Worm (Caenorhabditis elegans): ENCODE measurements around the gene T12E12.6.

Gene T12E12.6

DNA sequence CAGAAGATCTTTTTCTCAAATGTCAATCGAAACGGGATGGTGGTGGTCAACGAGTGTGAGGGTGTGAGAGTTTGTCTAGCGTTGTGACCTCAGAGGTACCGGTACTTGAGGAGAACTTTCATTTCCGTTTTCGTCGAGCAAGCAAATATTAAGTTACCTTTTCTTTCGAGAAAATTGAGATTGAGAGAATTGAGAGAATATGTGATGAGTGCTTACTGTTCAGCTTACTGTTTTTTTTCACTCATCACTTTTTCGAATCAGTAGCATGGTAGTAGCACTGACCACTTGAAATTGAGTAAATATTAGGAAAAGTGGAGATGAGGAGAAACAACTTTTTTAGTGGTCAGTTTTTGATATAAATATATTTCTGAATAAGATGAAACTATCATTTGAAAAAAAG is at the start of gene T12E12.6:
Gene T12E12.6 (minus strand): TSS at position 101 of the 400 bp plus-strand sequence.
- TF ChIP-seq hmbx-1 (tag; optimal IDR thresholded peaks at IDR 0.05) = no peak
- no peak for TF ChIP-seq scrt-1 (GFP tag; IDR thresholded peaks at IDR 0.05)
- no peak for TF ChIP-seq tra-4 (tag; optimal IDR thresholded peaks at IDR 0.05)
- no peak for TF ChIP-seq sea-1 (GFP tag; conservative IDR thresholded peaks at IDR 0.05)
- TF ChIP-seq ets-7 (tag; optimal IDR thresholded peaks at IDR 0.05) = no peak
- no peak for TF ChIP-seq B0310.2 (tag; optimal IDR thresholded peaks at IDR 0.05)

ce11 chrIV:5623718-5624117 is 49.8 kb upstream of the T12E12.6 start, which contains the start of gene srsx-15:
TSS of gene srsx-15 (minus strand) at chrIV:5623818.
- TF ChIP-seq ceh-36 (tag; optimal IDR thresholded peaks at IDR 0.05) = no peak
- TF ChIP-seq tbx-37 (GFP tag; conservative IDR thresholded peaks at IDR 0.05) = no peak
- TF ChIP-seq tbx-11 (GFP tag; IDR thresholded peaks at IDR 0.05) = no peak
- no peak for TF ChIP-seq ceh-13 (GFP tag; optimal IDR thresholded peaks at IDR 0.05)
- no peak for TF ChIP-seq scrt-1 (GFP tag; IDR thresholded peaks at IDR 0.05)
- no peak for TF ChIP-seq sea-1 (GFP tag; conservative IDR thresholded peaks at IDR 0.05)
- TF ChIP-seq ets-7 (tag; optimal IDR thresholded peaks at IDR 0.05) = no peak
- TF ChIP-seq flt-1 (GFP tag; IDR thresholded peaks at IDR 0.05) = no peak
- TF ChIP-seq hmg-4 (GFP tag; optimal IDR thresholded peaks at IDR 0.05) = no peak
- no peak for TF ChIP-seq B0310.2 (tag; optimal IDR thresholded peaks at IDR 0.05)
- TF ChIP-seq F13C5.2 (tag; optimal IDR thresholded peaks at IDR 0.05) = no peak
- TF ChIP-seq hmbx-1 (tag; optimal IDR thresholded peaks at IDR 0.05) = no peak
- no peak for TF ChIP-seq pes-1 (GFP tag; IDR thresholded peaks at IDR 0.05)
- no peak for TF ChIP-seq hnd-1 (tag; optimal IDR thresholded peaks at IDR 0.05)
- TF ChIP-seq aly-1 (tag; optimal IDR thresholded peaks at IDR 0.05) = no peak
- no peak for TF ChIP-seq tra-4 (tag; optimal IDR thresholded peaks at IDR 0.05)
- TF ChIP-seq ama-1 (optimal IDR thresholded peaks at IDR 0.05) = no peak

- no peak for TF ChIP-seq B0310.2 (tag; optimal IDR thresholded peaks at IDR 0.05)
- TF ChIP-seq ceh-13 (GFP tag; optimal IDR thresholded peaks at IDR 0.05) = no peak
- TF ChIP-seq F13C5.2 (tag; optimal IDR thresholded peaks at IDR 0.05) = no peak
- no peak for TF ChIP-seq tbx-37 (GFP tag; conservative IDR thresholded peaks at IDR 0.05)
- no peak for TF ChIP-seq hmbx-1 (tag; optimal IDR thresholded peaks at IDR 0.05)
- TF ChIP-seq sea-1 (GFP tag; conservative IDR thresholded peaks at IDR 0.05) = no peak
- TF ChIP-seq ceh-36 (tag; optimal IDR thresholded peaks at IDR 0.05) = no peak
- no peak for TF ChIP-seq tra-4 (tag; optimal IDR thresholded peaks at IDR 0.05)
- TF ChIP-seq hnd-1 (tag; optimal IDR thresholded peaks at IDR 0.05) = no peak
- no peak for TF ChIP-seq ama-1 (optimal IDR thresholded peaks at IDR 0.05)
- no peak for TF ChIP-seq hmg-4 (GFP tag; optimal IDR thresholded peaks at IDR 0.05)
- TF ChIP-seq scrt-1 (GFP tag; IDR thresholded peaks at IDR 0.05) = no peak
- no peak for TF ChIP-seq pes-1 (GFP tag; IDR thresholded peaks at IDR 0.05)
These were observed 45.7 kb upstream of the T12E12.6 start, which contains the start of gene srsx-16 for ce11 chrIV:5619643-5620042. TSS of gene srsx-16 (minus strand) at chrIV:5619743.

DNA sequence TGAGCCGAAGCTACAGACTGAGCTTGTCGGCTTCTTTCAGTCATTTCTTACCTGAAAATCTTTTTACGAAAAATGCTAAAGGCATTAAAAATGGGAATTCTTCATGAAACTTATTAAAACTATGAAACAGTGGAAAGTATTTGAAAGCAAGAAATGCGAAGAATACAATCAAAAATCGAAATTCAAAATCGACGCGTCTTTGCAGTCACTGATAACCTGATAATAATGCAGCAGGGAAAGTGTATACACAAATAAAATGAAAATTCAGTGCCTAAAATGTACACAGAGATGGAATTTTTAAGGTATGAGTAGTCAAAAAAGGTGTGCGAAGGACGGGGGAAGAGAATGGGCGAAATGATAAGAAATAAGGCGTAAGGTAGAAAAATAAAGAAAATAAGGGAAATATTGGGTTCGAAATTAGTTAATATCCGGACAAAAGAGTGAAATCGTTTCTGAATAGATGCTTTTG is 40.7 kb upstream of the T12E12.6 start, which contains the start of gene C39H7.4:
Gene C39H7.4 (minus strand): TSS at position 51 of the 469 bp plus-strand sequence.
- TF ChIP-seq F13C5.2 (tag; optimal IDR thresholded peaks at IDR 0.05) = no peak
- TF ChIP-seq tbx-37 (GFP tag; conservative IDR thresholded peaks at IDR 0.05) = no peak
- no peak for TF ChIP-seq ets-7 (tag; optimal IDR thresholded peaks at IDR 0.05)
- no peak for TF ChIP-seq pes-1 (GFP tag; IDR thresholded peaks at IDR 0.05)
- TF ChIP-seq ceh-36 (tag; optimal IDR thresholded peaks at IDR 0.05) = no peak
- no peak for TF ChIP-seq ceh-13 (GFP tag; optimal IDR thresholded peaks at IDR 0.05)
- no peak for TF ChIP-seq hnd-1 (tag; optimal IDR thresholded peaks at IDR 0.05)
- no peak for TF ChIP-seq tra-4 (tag; optimal IDR thresholded peaks at IDR 0.05)
- no peak for TF ChIP-seq sea-1 (GFP tag; conservative IDR thresholded peaks at IDR 0.05)

DNA sequence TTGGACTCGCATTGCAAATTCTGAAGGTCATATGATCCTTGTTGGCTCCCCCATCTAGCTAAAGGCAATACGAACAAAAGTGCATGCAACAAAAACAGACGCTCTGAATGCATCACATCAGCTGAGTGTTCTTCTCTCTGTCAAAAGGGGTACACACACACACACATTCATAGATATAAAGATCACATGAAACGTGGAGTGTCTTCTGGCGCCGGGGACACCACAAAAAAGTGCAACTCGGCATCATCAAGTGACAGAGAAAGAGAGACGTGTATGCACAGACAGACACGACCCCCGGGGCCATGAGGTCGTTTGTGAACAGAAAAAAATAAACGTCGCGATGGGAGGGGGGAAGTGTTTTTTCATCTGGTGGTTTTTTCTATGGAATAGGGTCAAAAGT is 33.4 kb upstream of the T12E12.6 start:
- no peak for TF ChIP-seq B0310.2 (tag; optimal IDR thresholded peaks at IDR 0.05)
- TF ChIP-seq ceh-13 (GFP tag; optimal IDR thresholded peaks at IDR 0.05) = no peak
- TF ChIP-seq sea-1 (GFP tag; conservative IDR thresholded peaks at IDR 0.05) = no peak
- TF ChIP-seq tbx-37 (GFP tag; conservative IDR thresholded peaks at IDR 0.05) = no peak
- TF ChIP-seq F13C5.2 (tag; optimal IDR thresholded peaks at IDR 0.05) = no peak
- TF ChIP-seq tra-4 (tag; optimal IDR thresholded peaks at IDR 0.05) = no peak
- no peak for TF ChIP-seq hnd-1 (tag; optimal IDR thresholded peaks at IDR 0.05)

DNA sequence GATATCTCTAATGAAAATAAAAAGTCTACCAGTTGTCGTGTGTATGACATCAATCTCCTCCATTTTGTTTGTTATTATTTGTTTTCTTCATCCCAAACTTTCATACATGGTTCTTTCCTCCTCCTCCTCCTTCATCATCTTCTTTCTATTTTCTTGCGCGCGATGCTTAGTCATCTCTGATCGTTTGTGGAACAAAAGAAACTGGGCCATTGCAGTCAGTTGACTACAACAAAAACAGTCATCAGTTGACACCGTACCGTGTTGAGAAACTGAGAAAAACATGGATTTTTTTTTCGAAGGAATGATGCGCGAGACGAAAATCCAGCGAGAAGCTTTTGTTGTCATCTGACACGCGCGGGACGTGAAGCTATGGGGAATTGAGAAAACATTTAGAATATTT is 31.3 kb upstream of the T12E12.6 start:
- no peak for TF ChIP-seq tbx-37 (GFP tag; conservative IDR thresholded peaks at IDR 0.05)
- TF ChIP-seq pes-1 (GFP tag; IDR thresholded peaks at IDR 0.05) = no peak
- TF ChIP-seq ama-1 (optimal IDR thresholded peaks at IDR 0.05) = no peak
- no peak for TF ChIP-seq ceh-36 (tag; optimal IDR thresholded peaks at IDR 0.05)
- TF ChIP-seq B0310.2 (tag; optimal IDR thresholded peaks at IDR 0.05) = no peak
- TF ChIP-seq hnd-1 (tag; optimal IDR thresholded peaks at IDR 0.05) = no peak
- no peak for TF ChIP-seq ets-7 (tag; optimal IDR thresholded peaks at IDR 0.05)
- no peak for TF ChIP-seq ceh-13 (GFP tag; optimal IDR thresholded peaks at IDR 0.05)
- TF ChIP-seq hmg-4 (GFP tag; optimal IDR thresholded peaks at IDR 0.05) = no peak
- no peak for TF ChIP-seq F13C5.2 (tag; optimal IDR thresholded peaks at IDR 0.05)
- TF ChIP-seq hmbx-1 (tag; optimal IDR thresholded peaks at IDR 0.05) = no peak
- no peak for TF ChIP-seq aly-1 (tag; optimal IDR thresholded peaks at IDR 0.05)
- no peak for TF ChIP-seq sea-1 (GFP tag; conservative IDR thresholded peaks at IDR 0.05)
- no peak for TF ChIP-seq tbx-11 (GFP tag; IDR thresholded peaks at IDR 0.05)

DNA sequence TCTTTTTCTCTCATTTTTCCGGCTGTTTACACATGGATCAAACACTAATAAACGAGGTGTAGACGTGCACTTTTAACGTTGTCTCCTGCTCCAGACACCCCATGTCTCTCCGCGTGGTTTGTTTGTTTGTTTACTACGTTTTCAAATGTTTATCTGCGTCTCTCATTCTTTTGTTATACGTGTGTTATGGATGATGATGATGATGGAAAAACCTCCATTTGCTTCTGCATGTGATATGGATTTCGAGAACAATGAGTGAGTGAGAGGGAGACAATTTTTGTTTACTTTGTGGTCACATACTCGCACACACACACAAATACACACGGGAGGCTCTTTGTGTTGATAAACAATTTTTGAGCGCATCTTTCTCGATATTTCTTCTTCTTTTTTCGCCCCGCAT is 30.5 kb upstream of the T12E12.6 start:
- TF ChIP-seq scrt-1 (GFP tag; IDR thresholded peaks at IDR 0.05) (no peak), flt-1 (GFP tag; IDR thresholded peaks at IDR 0.05) (no peak), tbx-37 (GFP tag; conservative IDR thresholded peaks at IDR 0.05) (no peak), ceh-13 (GFP tag; optimal IDR thresholded peaks at IDR 0.05) (no peak)

ce11 chrIV:5603321-5603720 is 29.4 kb upstream of the T12E12.6 start:
- TF ChIP-seq sea-1 (GFP tag; conservative IDR thresholded peaks at IDR 0.05) (no peak), aly-1 (tag; optimal IDR thresholded peaks at IDR 0.05) (no peak), pes-1 (GFP tag; IDR thresholded peaks at IDR 0.05) (no peak), tbx-11 (GFP tag; IDR thresholded peaks at IDR 0.05) (no peak), scrt-1 (GFP tag; IDR thresholded peaks at IDR 0.05) (no peak), ceh-13 (GFP tag; optimal IDR thresholded peaks at IDR 0.05) (no peak), tra-4 (tag; optimal IDR thresholded peaks at IDR 0.05) (no peak), tbx-37 (GFP tag; conservative IDR thresholded peaks at IDR 0.05) (no peak)

All from whole organism, early embryonic.